Worm (Caenorhabditis elegans) whole organism, L4 larva: Measurements from ENCODE around the gene oac-7.
A peak's percentile ranks its signal among the peaks of the same experiment; 100 is the strongest.

Experiments
- D1046.2 ChIP-seq: fragments of 200-800 bp; sonication (Bioruptor generic); IDR thresholded peaks from 2 replicates; pipeline ENCODE4 v1.3.6; 2022; ENCODE audit warnings: missing genetic modification characterization, missing compliant biosample characterization
- F37D6.2 ChIP-seq: sonication (generic microtip); optimal IDR thresholded peaks from 2 replicates; lab custom pipeline; 2016; ENCODE audit warnings: mild to moderate bottlenecking, missing genetic modification characterization, missing compliant biosample characterization
- ZK546.5 ChIP-seq, 2 experiments: sonication (generic microtip); optimal IDR thresholded peaks; 2 replicates each; lab custom pipeline; 2017; ENCODE audit warnings: missing biosample characterization in 2 of 2, missing genetic modification characterization in 2 of 2
- ama-1 ChIP-seq: fragments of 150-350 bp; optimal IDR thresholded peaks from 2 replicates; lab custom pipeline; 2014; ENCODE audit warnings: inconsistent platforms, mixed read lengths
- attf-4 ChIP-seq: sonication (generic microtip); optimal IDR thresholded peaks from 3 replicates; lab custom pipeline; 2017; ENCODE audit warnings: missing biosample characterization, missing genetic modification characterization
- ceh-28 ChIP-seq: fragments of 150-350 bp; optimal IDR thresholded peaks from 2 replicates; lab custom pipeline; 2014; ENCODE audit warnings: missing biosample characterization, missing genetic modification reagents, missing genetic modification characterization
- ceh-62 ChIP-seq: sonication (generic microtip); optimal IDR thresholded peaks from 2 replicates; lab custom pipeline; 2017; ENCODE audit warnings: missing biosample characterization, missing genetic modification characterization
- ceh-82 ChIP-seq: sonication (generic microtip); optimal IDR thresholded peaks from 2 replicates; lab custom pipeline; 2017; ENCODE audit warnings: missing biosample characterization, missing genetic modification characterization
- daf-12 ChIP-seq: fragments of 150-350 bp; optimal IDR thresholded peaks from 2 replicates; lab custom pipeline; 2014; ENCODE audit warnings: missing biosample characterization, missing genetic modification reagents, missing genetic modification characterization
- daf-16 ChIP-seq, 3 experiments: sonication (generic microtip); optimal IDR thresholded peaks; 2 replicates each; lab custom pipeline; 2016 to 2017; ENCODE audit warnings: missing genetic modification characterization in 3 of 3, missing genetic modification reagents in 3 of 3, mild to moderate bottlenecking in 2 of 3, missing compliant biosample characterization in 2 of 3, missing biosample characterization in 1 of 3, moderate library complexity in 1 of 3
- daf-19 ChIP-seq: fragments of 200-800 bp; sonication (Bioruptor generic); conservative IDR thresholded peaks from 2 replicates; pipeline ENCODE4 v1.3.6; 2022; ENCODE audit warnings: missing genetic modification characterization, missing compliant biosample characterization
- dmd-6 ChIP-seq: fragments of 200-800 bp; sonication (Bioruptor generic); IDR thresholded peaks from 2 replicates; pipeline ENCODE4 v1.3.6; 2022; ENCODE audit warnings: missing genetic modification reagents, missing genetic modification characterization, missing compliant biosample characterization
- dmd-8 ChIP-seq: fragments of 200-800 bp; sonication (Bioruptor generic); IDR thresholded peaks from 2 replicates; pipeline ENCODE4 v1.3.6; 2022; ENCODE audit warnings: missing genetic modification characterization, missing compliant biosample characterization
- dpl-1 ChIP-seq: fragments of 150-350 bp; optimal IDR thresholded peaks from 2 replicates; lab custom pipeline; 2014; ENCODE audit warnings: missing biosample characterization, missing genetic modification reagents, missing genetic modification characterization
- duxl-1 ChIP-seq: sonication (generic microtip); optimal IDR thresholded peaks from 2 replicates; lab custom pipeline; 2016; ENCODE audit warnings: mild to moderate bottlenecking, missing genetic modification characterization, moderate library complexity, missing compliant biosample characterization; ENCODE audit not compliant: poor library complexity
- dve-1 ChIP-seq: sonication (generic microtip); optimal IDR thresholded peaks from 2 replicates; lab custom pipeline; 2017; ENCODE audit warnings: antibody characterized with exemption, mild to moderate bottlenecking, missing genetic modification characterization, missing compliant biosample characterization; ENCODE audit not compliant: insufficient read depth
- egl-27 ChIP-seq: sonication (generic microtip); optimal IDR thresholded peaks from 3 replicates; lab custom pipeline; 2017; ENCODE audit warnings: missing biosample characterization, missing genetic modification reagents, missing genetic modification characterization
- hif-1 ChIP-seq, 2 experiments: sonication (generic microtip); optimal IDR thresholded peaks; 2 replicates each; lab custom pipeline; 2016 to 2017; ENCODE audit warnings: missing compliant biosample characterization in 2 of 2, missing genetic modification characterization in 2 of 2, missing genetic modification reagents in 2 of 2, missing genotype in 2 of 2, mild to moderate bottlenecking in 1 of 2
- hlh-11 ChIP-seq: fragments of 200-800 bp; sonication (Bioruptor generic); optimal IDR thresholded peaks from 2 replicates; lab custom pipeline; 2018; ENCODE audit warnings: mild to moderate bottlenecking, missing genetic modification characterization, missing compliant biosample characterization
- hlh-30 ChIP-seq: sonication (generic microtip); optimal IDR thresholded peaks from 2 replicates; lab custom pipeline; 2017; ENCODE audit warnings: antibody characterized with exemption, mild to moderate bottlenecking, missing genetic modification characterization, missing compliant biosample characterization; ENCODE audit not compliant: insufficient read depth
- hmg-1.1 ChIP-seq: fragments of 200-800 bp; sonication (Bioruptor generic); IDR thresholded peaks from 2 replicates; pipeline ENCODE4 v1.3.6; 2022; ENCODE audit warnings: missing genetic modification reagents, missing genetic modification characterization, missing compliant biosample characterization
- lin-13 ChIP-seq: fragments of 150-350 bp; optimal IDR thresholded peaks from 2 replicates; lab custom pipeline; 2014; ENCODE audit warnings: missing biosample characterization, missing genetic modification reagents, missing genetic modification characterization
- lin-15B ChIP-seq: fragments of 150-350 bp; sonication (generic microtip); optimal IDR thresholded peaks from 3 replicates; lab custom pipeline; 2014; ENCODE audit warnings: missing biosample characterization, missing genetic modification characterization
- lin-38 ChIP-seq: fragments of 200-800 bp; sonication (Bioruptor generic); IDR thresholded peaks from 2 replicates; pipeline ENCODE4 v1.3.6; 2022; ENCODE audit warnings: missing genetic modification reagents, missing genetic modification characterization, missing compliant biosample characterization
- lin-39 ChIP-seq: fragments of 150-350 bp; optimal IDR thresholded peaks from 2 replicates; lab custom pipeline; 2014; ENCODE audit warnings: missing biosample characterization, missing genetic modification reagents, missing genetic modification characterization
- lsy-2 ChIP-seq, 2 experiments: fragments of 150-350 bp in 1 of 2; sonication (generic microtip) in 1 of 2; optimal IDR thresholded peaks; 2 replicates each; lab custom pipeline; 2014 to 2017; ENCODE audit warnings: missing biosample characterization in 2 of 2, missing genetic modification characterization in 2 of 2
- madf-5 ChIP-seq, 2 experiments: fragments of 200-800 bp; sonication (Bioruptor generic); IDR thresholded peaks; 2 replicates each; pipeline ENCODE4 v1.3.6; 2022; ENCODE audit warnings: missing compliant biosample characterization in 2 of 2, missing genetic modification characterization in 2 of 2
- mdl-1 ChIP-seq, 2 experiments: fragments of 150-350 bp in 1 of 2; sonication (generic microtip) in 1 of 2; optimal IDR thresholded peaks; 2 replicates each; lab custom pipeline; 2014 to 2017; ENCODE audit warnings: missing biosample characterization in 2 of 2, missing genetic modification characterization in 2 of 2
- mdt-29 ChIP-seq: fragments of 200-800 bp; sonication (Bioruptor generic); IDR thresholded peaks from 2 replicates; pipeline ENCODE4 v1.3.6; 2022; ENCODE audit warnings: missing genetic modification reagents, missing genetic modification characterization, missing compliant biosample characterization
- mep-1 ChIP-seq: fragments of 150-350 bp; sonication (generic microtip); optimal IDR thresholded peaks from 3 replicates; lab custom pipeline; 2014; ENCODE audit warnings: missing biosample characterization, missing genetic modification characterization
- mes-2 ChIP-seq: sonication (generic microtip); optimal IDR thresholded peaks from 2 replicates; lab custom pipeline; 2016; ENCODE audit warnings: missing genotype, mild to moderate bottlenecking, missing genetic modification characterization, missing compliant biosample characterization; ENCODE audit not compliant: poor library complexity, severe bottlenecking
- nhr-11 ChIP-seq: fragments of 150-350 bp; optimal IDR thresholded peaks from 2 replicates; lab custom pipeline; 2014; ENCODE audit warnings: missing biosample characterization, missing genetic modification characterization
- nhr-28 ChIP-seq: fragments of 150-350 bp; optimal IDR thresholded peaks from 2 replicates; lab custom pipeline; 2014; ENCODE audit warnings: missing biosample characterization, missing genetic modification characterization
- nhr-41 ChIP-seq: fragments of 200-800 bp; sonication (Bioruptor generic); IDR thresholded peaks from 2 replicates; pipeline ENCODE4 v1.3.6; 2022; ENCODE audit warnings: missing genetic modification reagents, missing genetic modification characterization, missing compliant biosample characterization
- nhr-42 ChIP-seq: fragments of 200-800 bp; sonication (Bioruptor generic); IDR thresholded peaks from 2 replicates; pipeline ENCODE4 v1.3.6; 2022; ENCODE audit warnings: missing genetic modification characterization, missing compliant biosample characterization
- nhr-48 ChIP-seq: sonication (generic microtip); optimal IDR thresholded peaks from 2 replicates; lab custom pipeline; 2016; ENCODE audit warnings: mild to moderate bottlenecking, missing genetic modification characterization, missing compliant biosample characterization
- pha-4 ChIP-seq, 2 experiments: fragments of 150-350 bp in 1 of 2; fragments of 200-800 bp in 1 of 2; sonication (Bioruptor generic) in 1 of 2; IDR thresholded peaks in 1 of 2; optimal IDR thresholded peaks in 1 of 2; 2 replicates each; pipeline versions ENCODE4 v1.3.6 to Lab custom; 2014 to 2022; ENCODE audit warnings: missing genetic modification characterization in 2 of 2, missing genetic modification reagents in 2 of 2, missing biosample characterization in 1 of 2, missing compliant biosample characterization in 1 of 2
- php-3 ChIP-seq: fragments of 200-800 bp; sonication (Bioruptor generic); IDR thresholded peaks from 2 replicates; pipeline ENCODE4 v1.3.6; 2022; ENCODE audit warnings: missing genetic modification reagents, missing genetic modification characterization, missing compliant biosample characterization
- pqm-1 ChIP-seq: sonication (generic microtip); optimal IDR thresholded peaks from 2 replicates; lab custom pipeline; 2017; ENCODE audit warnings: missing biosample characterization, missing genetic modification characterization
- saeg-2 ChIP-seq: fragments of 200-800 bp; sonication (Bioruptor generic); IDR thresholded peaks from 2 replicates; pipeline ENCODE4 v1.3.6; 2022; ENCODE audit warnings: missing genetic modification reagents, missing genetic modification characterization, missing compliant biosample characterization
- snpc-1.2 ChIP-seq: fragments of 200-800 bp; sonication (Bioruptor generic); IDR thresholded peaks from 2 replicates; pipeline ENCODE4 v1.3.6; 2022; ENCODE audit warnings: missing genetic modification reagents, missing genetic modification characterization, missing compliant biosample characterization
- spr-3 ChIP-seq: fragments of 200-800 bp; sonication (Bioruptor generic); optimal IDR thresholded peaks from 2 replicates; lab custom pipeline; 2018; ENCODE audit warnings: mild to moderate bottlenecking, missing genetic modification characterization, missing compliant biosample characterization
- tra-1 ChIP-seq: fragments of 200-800 bp; sonication (Bioruptor generic); IDR thresholded peaks from 2 replicates; pipeline ENCODE4 v1.3.6; 2022; ENCODE audit warnings: missing genetic modification reagents, missing genetic modification characterization, missing compliant biosample characterization
- zag-1 ChIP-seq: fragments of 150-350 bp; optimal IDR thresholded peaks from 2 replicates; lab custom pipeline; 2014; ENCODE audit warnings: missing biosample characterization, missing genetic modification characterization
- zfp-2 ChIP-seq: sonication (generic microtip); optimal IDR thresholded peaks from 2 replicates; lab custom pipeline; 2016; ENCODE audit warnings: mild to moderate bottlenecking, missing genetic modification characterization, missing compliant biosample characterization

oac-7 gene

DNA sequence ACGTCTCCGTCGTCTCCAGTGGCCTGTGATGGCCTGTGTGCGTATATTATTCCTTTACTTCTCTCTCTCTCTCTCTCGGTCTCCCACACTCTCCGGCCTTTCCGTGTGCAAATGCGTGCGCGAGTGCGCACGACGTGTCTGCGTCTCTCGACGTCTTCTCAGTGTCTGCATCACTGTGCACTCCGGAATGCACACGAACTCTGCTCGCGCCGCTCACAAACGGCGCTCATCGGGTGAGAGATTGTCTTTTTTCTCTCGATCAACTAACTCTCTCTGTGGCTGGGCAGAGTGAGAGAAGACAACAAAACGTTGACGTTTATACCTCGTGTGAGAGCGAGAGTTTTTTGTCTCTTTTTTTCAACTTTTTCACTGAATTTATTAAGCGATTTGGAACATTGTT is 46.3 kb downstream of the oac-7 start (continued):
- TF ChIP-seq lsy-2 (tag; optimal IDR thresholded peaks at IDR 0.05; lab: Kevin White, UChicago), result peak; percentile 64 to 85
- no peak for TF ChIP-seq snpc-1.2 (GFP tag; lab: Robert Waterston, UW)
- TF ChIP-seq zfp-2 (tag; lab: Kevin White, UChicago), result peak; percentile 8
- TF ChIP-seq hmg-1.1 (GFP tag; lab: Robert Waterston, UW), result peak; percentile 98
- no peak for TF ChIP-seq ama-1
- TF ChIP-seq F37D6.2 (tag; lab: Kevin White, UChicago), result peak; percentile 64
- peak; percentile 96 for TF ChIP-seq dve-1 (tag; lab: Kevin White, UChicago)
- TF ChIP-seq spr-3 (GFP tag; lab: Kevin White, UChicago), result peak; percentile 31
- peak; percentile 83; the same call in 1 of the 2 replicates for TF ChIP-seq saeg-2 (GFP tag; lab: Robert Waterston, UW)
- no peak for TF ChIP-seq daf-19 (GFP tag; lab: Robert Waterston, UW)
- TF ChIP-seq hlh-30 (tag; lab: Kevin White, UChicago), result peak; percentile 94
- peak; percentile 68 for TF ChIP-seq nhr-11 (tag; lab: Kevin White, UChicago)
- no peak for TF ChIP-seq ceh-28 (tag; lab: Kevin White, UChicago)
- peak; percentile 92 for TF ChIP-seq nhr-48
- TF ChIP-seq attf-4 (tag; lab: Kevin White, UChicago), result no peak
- peak; percentile 6 for TF ChIP-seq lin-13 (GFP tag; lab: Kevin White, UChicago)
- no peak for TF ChIP-seq daf-12 (tag; lab: Kevin White, UChicago)
- TF ChIP-seq D1046.2 (GFP tag; lab: Robert Waterston, UW), result no peak
- TF ChIP-seq madf-5 (GFP tag; IDR thresholded peaks at IDR 0.05; lab: Robert Waterston, UW), result no peak
- peak; percentile 65 for TF ChIP-seq lin-38 (GFP tag; lab: Robert Waterston, UW)
- TF ChIP-seq lin-39, result no peak
- TF ChIP-seq nhr-41 (GFP tag; lab: Robert Waterston, UW), result no peak
- peak; percentile 96 for TF ChIP-seq dmd-6 (GFP tag; lab: Robert Waterston, UW)
- TF ChIP-seq, all 104 proteins: peak for 57

DNA sequence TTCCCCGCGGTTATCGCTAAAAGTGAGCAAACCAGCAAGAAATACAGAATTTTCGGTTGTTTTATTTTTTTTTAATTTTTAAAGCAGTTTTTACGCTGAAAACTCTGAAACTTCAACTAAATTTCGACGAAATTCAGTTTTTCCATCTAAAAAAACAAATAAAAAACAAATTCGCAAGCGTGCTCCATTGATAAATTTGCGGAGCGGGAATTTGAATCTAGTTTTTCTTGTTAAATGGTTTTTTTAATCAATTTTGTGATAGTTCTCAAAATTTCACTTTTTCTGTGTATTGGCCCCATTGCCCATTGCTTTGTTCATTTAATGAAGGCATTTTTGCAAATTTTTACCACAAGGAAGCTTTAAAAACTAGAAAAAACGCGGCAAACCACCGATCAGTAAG is 47.2 kb downstream of the oac-7 start:
- TF ChIP-seq lin-38 (GFP tag; lab: Robert Waterston, UW), result peak; percentile 90
- no peak for TF ChIP-seq ZK546.5 (tag; optimal IDR thresholded peaks at IDR 0.05; lab: Kevin White, UChicago)

DNA sequence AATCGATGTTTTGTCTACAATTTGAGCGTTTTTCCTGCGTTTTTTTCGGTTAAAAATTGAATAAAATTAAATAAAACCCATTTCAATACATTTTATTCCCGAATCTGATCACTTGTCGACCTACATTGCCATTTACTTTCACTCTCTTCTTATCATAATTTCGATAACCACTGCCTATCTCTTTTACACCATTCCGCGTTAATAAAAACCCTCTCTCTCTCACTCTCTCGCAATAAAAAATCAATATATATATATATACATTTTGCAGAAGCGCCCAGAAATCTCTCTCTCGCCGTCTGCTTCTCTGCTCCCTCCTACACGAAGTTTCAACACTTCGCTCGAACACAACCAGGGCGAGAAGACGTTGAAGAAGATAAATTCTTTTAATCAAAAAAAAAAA is 47.6 kb downstream of the oac-7 start, which contains the start of gene pptr-1:
TSS of gene pptr-1 (plus strand) at position 269 of the 400 bp plus-strand sequence.
- TF ChIP-seq daf-16 (GFP tag; optimal IDR thresholded peaks at IDR 0.05; lab: Kevin White, UChicago), result no peak
- TF ChIP-seq daf-16 (tag; optimal IDR thresholded peaks at IDR 0.05; lab: Kevin White, UChicago), result peak; percentile 63
- TF ChIP-seq duxl-1 (tag; lab: Kevin White, UChicago), result no peak
- TF ChIP-seq hif-1 (tag; optimal IDR thresholded peaks at IDR 0.05; lab: Kevin White, UChicago), result no peak
- TF ChIP-seq ceh-82, result no peak
- TF ChIP-seq lin-15B (tag; lab: Kevin White, UChicago), result no peak
- TF ChIP-seq nhr-28 (tag; lab: Kevin White, UChicago), result peak; percentile 55
- peak; percentile 42 for TF ChIP-seq mep-1 (tag; lab: Kevin White, UChicago)
- peak in 1 of 2 experiments; percentile 28 for TF ChIP-seq mdl-1 (tag; optimal IDR thresholded peaks at IDR 0.05; lab: Kevin White, UChicago)
- no peak for TF ChIP-seq zfp-2 (tag; lab: Kevin White, UChicago)
- no peak for TF ChIP-seq dmd-8
- no peak for TF ChIP-seq nhr-48
- TF ChIP-seq dmd-6 (GFP tag; lab: Robert Waterston, UW), result peak; percentile 61; the same call in 1 of the 2 replicates
- no peak for TF ChIP-seq lsy-2 (tag; optimal IDR thresholded peaks at IDR 0.05; lab: Kevin White, UChicago)
- peak; percentile 30 for TF ChIP-seq mes-2 (tag; lab: Kevin White, UChicago)
- TF ChIP-seq ceh-62 (tag; lab: Kevin White, UChicago), result no peak
- TF ChIP-seq dve-1 (tag; lab: Kevin White, UChicago), result peak; percentile 40
- peak; percentile 12 for TF ChIP-seq hlh-30 (tag; lab: Kevin White, UChicago)
- TF ChIP-seq hlh-11 (tag; lab: Kevin White, UChicago), result peak; percentile 73
- TF ChIP-seq pqm-1 (tag; lab: Kevin White, UChicago), result peak; percentile 48
- TF ChIP-seq pha-4 (GFP tag; IDR thresholded peaks at IDR 0.05; lab: Robert Waterston, UW), result 0 out of 2 replicates have a peak, but pooled peaks have one; percentile 34
- no peak for TF ChIP-seq pha-4 (tag; optimal IDR thresholded peaks at IDR 0.05; lab: Kevin White, UChicago)
- TF ChIP-seq lin-38 (GFP tag; lab: Robert Waterston, UW), result no peak
- TF ChIP-seq php-3 (GFP tag; lab: Robert Waterston, UW), result peak; percentile 30; the same call in 1 of the 2 replicates
- peak; percentile 3 for TF ChIP-seq dpl-1 (GFP tag; lab: Kevin White, UChicago)
- TF ChIP-seq mdt-29, result no peak
- TF ChIP-seq egl-27 (tag; lab: Kevin White, UChicago), result no peak
- no peak for TF ChIP-seq nhr-42 (GFP tag; lab: Robert Waterston, UW)
- no peak for TF ChIP-seq zag-1 (tag; lab: Kevin White, UChicago)
- no peak for TF ChIP-seq daf-19 (GFP tag; lab: Robert Waterston, UW)
- TF ChIP-seq tra-1 (GFP tag; lab: Robert Waterston, UW), result no peak
